Worm (Caenorhabditis elegans): ENCODE results near the gene C16D9.3.
A peak's percentile ranks its signal among the peaks of the same experiment; 100 is the strongest.

Gene C16D9.3

DNA sequence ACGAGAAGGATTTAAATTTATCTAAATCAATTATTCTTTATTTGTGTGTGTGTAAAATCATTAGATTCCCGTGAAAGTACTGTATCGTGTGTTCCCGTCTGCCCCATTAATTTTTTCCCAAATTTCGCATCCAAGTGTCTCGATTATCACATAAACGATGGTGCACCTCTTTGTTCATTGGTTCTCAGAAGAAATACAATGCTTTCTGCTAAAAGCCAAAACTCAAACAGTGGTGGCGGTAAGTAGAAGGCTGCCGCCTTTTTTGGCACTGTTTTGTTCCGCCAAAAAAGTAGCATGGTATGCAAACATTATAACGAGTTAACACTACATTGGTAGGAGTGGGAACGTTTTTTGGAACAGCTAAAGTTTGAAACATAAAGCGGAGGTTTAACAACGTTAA is 16.4 kb downstream of the C16D9.3 start:
- TF ChIP-seq gmeb-2 (tag; optimal IDR thresholded peaks at IDR 0.05) = no peak
- no peak for TF ChIP-seq nhr-232 (tag; optimal IDR thresholded peaks at IDR 0.05)
- no peak for TF ChIP-seq syd-9 (tag; optimal IDR thresholded peaks at IDR 0.05)
- TF ChIP-seq eyg-1 (tag; optimal IDR thresholded peaks at IDR 0.05) = no peak
- no peak for TF ChIP-seq hlh-30 (tag; optimal IDR thresholded peaks at IDR 0.05; ENCODE audit: insufficient read depth)
- TF ChIP-seq dmd-4 (tag; optimal IDR thresholded peaks at IDR 0.05; ENCODE audit: borderline replicate concordance) = no peak

DNA sequence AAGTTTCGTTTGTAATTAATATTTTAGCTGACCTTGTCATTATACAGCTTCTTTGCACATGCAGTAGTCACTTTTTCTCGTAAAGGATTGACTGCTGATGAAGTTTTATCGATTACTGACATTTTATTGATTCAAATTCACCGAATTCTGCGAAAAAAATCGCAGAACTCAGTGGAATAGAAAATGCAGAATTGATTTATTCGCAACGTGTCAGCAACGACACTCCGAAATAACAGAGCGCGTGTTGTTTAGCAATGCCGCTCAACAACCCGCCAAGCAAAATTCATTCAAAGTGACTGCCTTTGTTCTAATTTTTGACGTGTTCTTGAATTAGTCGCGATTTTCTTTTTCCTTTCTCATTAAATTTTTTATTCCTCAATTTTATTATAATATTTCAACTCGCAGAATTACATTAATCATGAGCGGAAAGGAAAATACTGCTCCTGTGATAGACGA is 18.7 kb downstream of the C16D9.3 start, which contains the start of the genes cogc-6 and air-1:
Gene cogc-6 (minus strand): TSS at position 234 of the 456 bp plus-strand sequence.
Gene air-1 (plus strand): TSS at position 406 of the 456 bp plus-strand sequence.
- TF ChIP-seq dve-1 (tag; optimal IDR thresholded peaks at IDR 0.05) = no peak
- TF ChIP-seq odd-2 (tag; optimal IDR thresholded peaks at IDR 0.05) = no peak
- TF ChIP-seq ceh-19 (GFP tag; optimal IDR thresholded peaks at IDR 0.05) = no peak
- no peak for TF ChIP-seq ceh-18 (tag; optimal IDR thresholded peaks at IDR 0.05)

DNA sequence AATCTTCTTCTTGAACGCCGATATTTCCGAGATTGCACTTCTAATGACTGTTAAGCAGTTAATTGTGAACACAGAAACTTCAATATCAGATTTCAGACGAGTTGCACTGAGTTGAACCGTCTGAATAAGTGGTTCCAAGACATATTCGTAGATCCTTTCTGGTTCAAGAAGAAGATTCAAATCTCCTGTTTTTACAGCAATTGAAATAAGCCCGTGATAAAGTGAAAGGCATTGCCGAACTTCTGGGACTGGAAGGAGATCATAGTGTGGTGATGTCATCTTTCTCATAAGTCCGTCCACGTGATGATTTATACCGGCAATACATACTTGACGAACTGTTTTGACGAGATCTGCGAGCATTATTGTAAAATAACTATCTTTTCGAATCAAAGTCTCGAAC is 20.3 kb downstream of the C16D9.3 start:
- no peak for TF ChIP-seq ceh-24 (tag; optimal IDR thresholded peaks at IDR 0.05)
- no peak for TF ChIP-seq ref-2 (tag; optimal IDR thresholded peaks at IDR 0.05)
- TF ChIP-seq ceh-18 (tag; optimal IDR thresholded peaks at IDR 0.05) = no peak
- TF ChIP-seq C08G9.2 (tag; optimal IDR thresholded peaks at IDR 0.05) = no peak
- TF ChIP-seq dmd-4 (tag; optimal IDR thresholded peaks at IDR 0.05; ENCODE audit: borderline replicate concordance) = no peak
- TF ChIP-seq ceh-22 (tag; optimal IDR thresholded peaks at IDR 0.05) = no peak
- no peak for TF ChIP-seq pax-1 (tag; optimal IDR thresholded peaks at IDR 0.05)
- no peak for TF ChIP-seq ttx-3 (tag; optimal IDR thresholded peaks at IDR 0.05)

DNA sequence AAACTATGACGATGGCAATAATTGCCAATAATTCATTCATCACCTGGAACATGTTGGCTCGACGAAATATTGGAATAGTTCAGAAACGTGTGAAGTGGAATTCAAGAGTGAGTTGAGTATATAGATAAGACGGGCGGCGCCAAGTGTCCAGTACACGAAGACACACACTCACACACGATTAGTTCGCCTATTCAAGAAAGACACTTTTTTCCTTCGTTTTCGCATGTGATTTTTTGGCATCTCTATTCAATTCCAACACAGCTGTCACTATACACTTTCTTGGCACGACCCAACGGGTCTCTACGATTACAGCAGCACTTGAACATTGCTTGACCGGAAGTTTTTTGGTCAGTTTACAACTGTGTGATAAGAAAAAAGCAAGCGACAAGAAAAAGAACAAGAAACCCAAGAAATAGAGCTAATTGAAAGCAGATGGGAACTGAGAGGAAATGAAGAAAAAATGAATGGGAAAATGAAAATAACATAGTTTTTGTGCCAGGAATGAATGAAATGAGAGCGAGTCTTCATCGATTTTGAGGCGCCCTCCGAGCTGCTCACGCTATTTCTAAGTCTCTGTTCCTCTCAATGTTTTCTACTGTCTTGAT is 22.1 kb downstream of the C16D9.3 start, which contains the start of gene K07C11.8:
Gene K07C11.8 (minus strand): TSS at position 224 of the 605 bp plus-strand sequence.
- TF ChIP-seq elt-4 (tag; optimal IDR thresholded peaks at IDR 0.05) = no peak
- TF ChIP-seq T23F11.4 (GFP tag; optimal IDR thresholded peaks at IDR 0.05) = no peak
- TF ChIP-seq ceh-48 (tag; optimal IDR thresholded peaks at IDR 0.05) = peak; percentile 51
- no peak for TF ChIP-seq odd-2 (tag; optimal IDR thresholded peaks at IDR 0.05)

DNA sequence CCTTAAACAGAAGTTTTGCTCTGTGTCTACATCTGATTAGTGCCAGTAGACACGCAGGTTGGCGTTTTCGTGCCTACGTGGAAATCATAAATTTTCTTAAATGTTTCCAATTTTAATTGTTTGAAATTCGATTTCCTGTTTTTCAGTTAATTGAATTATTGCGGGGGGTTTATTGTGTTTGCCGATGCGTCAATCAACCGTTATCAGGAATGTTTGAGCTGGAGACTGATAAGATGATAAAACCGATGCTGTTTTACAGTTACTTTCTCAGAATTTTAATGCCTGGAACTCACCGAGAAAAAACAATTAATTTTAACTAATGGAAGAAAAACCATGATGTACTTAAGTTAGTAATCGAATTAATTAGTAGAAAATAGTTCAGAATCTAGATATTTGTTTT is 22.7 kb downstream of the C16D9.3 start:
- TF ChIP-seq elt-2 (tag; optimal IDR thresholded peaks at IDR 0.05) (peak; percentile 87), nfya-1 (tag; optimal IDR thresholded peaks at IDR 0.05) (no peak)

DNA sequence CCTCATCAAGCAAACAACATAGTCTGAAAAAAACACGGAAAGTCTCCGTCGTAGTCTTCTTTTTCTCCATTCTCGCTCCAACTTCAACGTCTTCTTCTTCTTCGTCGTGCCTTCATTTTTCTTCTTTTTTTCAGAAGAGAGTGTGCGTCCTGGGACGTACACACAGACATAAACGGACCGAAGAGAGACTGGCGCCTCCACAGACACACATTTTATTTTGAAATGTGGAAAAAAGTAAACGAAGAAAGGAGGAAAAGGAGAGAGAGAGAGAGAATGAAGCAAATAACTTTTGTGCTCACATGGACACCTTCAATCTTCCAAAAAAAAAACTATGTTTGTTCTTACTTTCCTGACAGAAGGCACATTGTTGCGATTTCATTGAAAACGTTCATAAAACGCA is 24.7 kb downstream of the C16D9.3 start:
- TF ChIP-seq sox-2 (GFP tag; IDR thresholded peaks at IDR 0.05) (no peak), pha-2 (tag; optimal IDR thresholded peaks at IDR 0.05) (no peak), T23F11.4 (GFP tag; optimal IDR thresholded peaks at IDR 0.05) (no peak), ceh-6 (GFP tag; optimal IDR thresholded peaks at IDR 0.05) (no peak), C08G9.2 (tag; optimal IDR thresholded peaks at IDR 0.05) (no peak), hlh-13 (GFP tag; optimal IDR thresholded peaks at IDR 0.05) (no peak), pros-1 (tag; optimal IDR thresholded peaks at IDR 0.05) (no peak), fkh-6 (tag; optimal IDR thresholded peaks at IDR 0.05) (no peak), K02D7.2 (tag; optimal IDR thresholded peaks at IDR 0.05) (no peak), C38D4.7 (GFP tag; optimal IDR thresholded peaks at IDR 0.05) (no peak), unc-3 (GFP tag; conservative IDR thresholded peaks at IDR 0.05) (no peak), unc-3 (tag; optimal IDR thresholded peaks at IDR 0.05) (no peak), mec-3 (tag; optimal IDR thresholded peaks at IDR 0.05; ENCODE audit: borderline replicate concordance) (no peak)

All from whole organism, late embryonic.